Worm (Caenorhabditis elegans) whole organism, midembryonic: ENCODE data around the gene fbxb-19.
A peak's percentile ranks its signal among the peaks of the same experiment; 100 is the strongest.
"Not testable (repeated sequence)": the region's sequence is repeated elsewhere in the genome, so short reads cannot be mapped to it uniquely, and the experiment has no call there.

ENCODE experiments used
- T22C8.4 ChIP-seq: fragments of 200-800 bp; sonication (Bioruptor generic); IDR thresholded peaks from 2 replicates; pipeline ENCODE4 v1.3.6; 2022; ENCODE audit warnings: missing genetic modification characterization, missing compliant biosample characterization
- cog-1 ChIP-seq: sonication (generic microtip); optimal IDR thresholded peaks from 2 replicates; lab custom pipeline; 2016; ENCODE audit warnings: missing genetic modification characterization, missing compliant biosample characterization
- flt-1 ChIP-seq: fragments of 200-800 bp; sonication (Bioruptor generic); IDR thresholded peaks from 2 replicates; pipeline ENCODE4 v1.3.6; 2022; ENCODE audit warnings: missing genetic modification characterization, missing compliant biosample characterization
- klf-2 ChIP-seq: fragments of 200-800 bp; sonication (Bioruptor generic); conservative IDR thresholded peaks from 2 replicates; pipeline ENCODE4 v1.3.6; 2022; ENCODE audit warnings: missing genetic modification reagents, missing genetic modification characterization, missing compliant biosample characterization
- med-1 ChIP-seq: sonication (generic microtip); optimal IDR thresholded peaks from 2 replicates; lab custom pipeline; 2017; ENCODE audit warnings: missing genetic modification characterization, mild to moderate bottlenecking, missing compliant biosample characterization, antibody characterized with exemption, missing genetic modification reagents; ENCODE audit not compliant: insufficient read depth
- ref-1 ChIP-seq: fragments of 200-800 bp; sonication (Bioruptor generic); conservative IDR thresholded peaks from 2 replicates; pipeline ENCODE4 v1.3.6; 2022; ENCODE audit warnings: missing genetic modification reagents, missing genetic modification characterization, missing compliant biosample characterization
- tab-1 ChIP-seq: fragments of 200-800 bp; sonication (Bioruptor generic); IDR thresholded peaks from 2 replicates; pipeline ENCODE4 v1.3.6; 2022; ENCODE audit warnings: missing genetic modification characterization, missing compliant biosample characterization
- ztf-23 ChIP-seq: fragments of 200-800 bp; sonication (Bioruptor generic); IDR thresholded peaks from 2 replicates; pipeline ENCODE4 v1.3.6; 2022; ENCODE audit warnings: missing genetic modification reagents, missing genetic modification characterization, missing compliant biosample characterization
- ztf-29 ChIP-seq: fragments of 200-800 bp; sonication (Bioruptor generic); IDR thresholded peaks from 2 replicates; pipeline ENCODE4 v1.3.6; 2022; ENCODE audit warnings: missing genetic modification reagents, missing genetic modification characterization, missing compliant biosample characterization

Gene fbxb-19

ce11 chrII:1668913-1669312 is 20.1 kb downstream of the fbxb-19 start, which contains the start of gene srw-97:
Gene srw-97 (minus strand): TSS chrII:1669013.
- TF ChIP-seq tab-1 (GFP tag; lab: Robert Waterston, UW) (no peak), klf-2 (GFP tag; lab: Robert Waterston, UW) (no peak), ref-1 (no peak), med-1 (GFP tag; lab: Kevin White, UChicago) (no peak), flt-1 (GFP tag; lab: Robert Waterston, UW) (no peak), ztf-29 (no peak), T22C8.4 (no peak), ztf-23 (GFP tag; lab: Robert Waterston, UW) (no peak), cog-1 (tag; lab: Kevin White, UChicago) (no peak)

ce11 chrII:1666025-1666424 is 23.0 kb downstream of the fbxb-19 start, which contains the start of gene srlf-29:
Gene srlf-29 (plus strand): TSS chrII:1666325.
- TF ChIP-seq ztf-23 (GFP tag; lab: Robert Waterston, UW) (no peak), med-1 (GFP tag; lab: Kevin White, UChicago) (no peak), ztf-29 (no peak), tab-1 (GFP tag; lab: Robert Waterston, UW) (no peak), klf-2 (GFP tag; lab: Robert Waterston, UW) (no peak), flt-1 (GFP tag; lab: Robert Waterston, UW) (no peak), T22C8.4 (no peak), ref-1 (no peak), cog-1 (tag; lab: Kevin White, UChicago) (no peak)

- TF ChIP-seq ref-1 (0 out of 2 replicates have a peak, but pooled peaks have one; percentile 17), ztf-29 (no peak)
These were observed 25.5 kb downstream of the fbxb-19 start, which contains the start of gene duxl-1 for ce11 chrII:1663516-1663915. Gene duxl-1 (plus strand): TSS chrII:1663699.

- TF ChIP-seq tab-1 (GFP tag; lab: Robert Waterston, UW) (no peak), med-1 (GFP tag; lab: Kevin White, UChicago) (no peak), ref-1 (no peak)
These were observed 26.1 kb downstream of the fbxb-19 start, which contains the start of gene ZC204.14 for ce11 chrII:1662881-1663280. Gene ZC204.14 (minus strand): TSS chrII:1662949.

- TF ChIP-seq ztf-23 (GFP tag; lab: Robert Waterston, UW); tab-1 (GFP tag; lab: Robert Waterston, UW); cog-1 (tag; lab: Kevin White, UChicago): not testable (repeated sequence)
These were observed 28.1 kb downstream of the fbxb-19 start, which contains the start of gene ZC204.13 for ce11 chrII:1660888-1661287. Gene ZC204.13 (minus strand): TSS chrII:1660988.

- TF ChIP-seq T22C8.4 (no peak), cog-1 (tag; lab: Kevin White, UChicago) (no peak), ref-1 (no peak), med-1 (GFP tag; lab: Kevin White, UChicago) (no peak), ztf-29 (no peak), ztf-23 (GFP tag; lab: Robert Waterston, UW) (no peak), tab-1 (GFP tag; lab: Robert Waterston, UW) (no peak), klf-2 (GFP tag; lab: Robert Waterston, UW) (no peak), flt-1 (GFP tag; lab: Robert Waterston, UW) (no peak)
These were observed 31.8 kb downstream of the fbxb-19 start, which contains the start of gene ZC204.12 for ce11 chrII:1657202-1657601. Gene ZC204.12 (minus strand): TSS chrII:1657302.

ce11 chrII:1654917-1655316 is 34.1 kb downstream of the fbxb-19 start, which contains the start of gene btb-12:
Gene btb-12 (plus strand): TSS chrII:1655217.
- TF ChIP-seq ztf-29 = no peak

- TF ChIP-seq ztf-29 = no peak
- no peak for TF ChIP-seq flt-1 (GFP tag; lab: Robert Waterston, UW)
- TF ChIP-seq med-1 (GFP tag; lab: Kevin White, UChicago) = no peak
- TF ChIP-seq klf-2 (GFP tag; lab: Robert Waterston, UW) = no peak
- TF ChIP-seq ref-1 = no peak
- no peak for TF ChIP-seq ztf-23 (GFP tag; lab: Robert Waterston, UW)
- TF ChIP-seq tab-1 (GFP tag; lab: Robert Waterston, UW) = no peak
These were observed 35.6 kb downstream of the fbxb-19 start, which contains the start of gene fbxb-15 for ce11 chrII:1653397-1653796. Gene fbxb-15 (minus strand): TSS chrII:1653497.

- no peak for TF ChIP-seq ztf-23 (GFP tag; lab: Robert Waterston, UW)
- no peak for TF ChIP-seq T22C8.4
- TF ChIP-seq flt-1 (GFP tag; lab: Robert Waterston, UW) = no peak
- TF ChIP-seq cog-1 (tag; lab: Kevin White, UChicago) = no peak
- TF ChIP-seq ref-1 = no peak
- TF ChIP-seq tab-1 (GFP tag; lab: Robert Waterston, UW) = no peak
- TF ChIP-seq med-1 (GFP tag; lab: Kevin White, UChicago) = no peak
- no peak for TF ChIP-seq klf-2 (GFP tag; lab: Robert Waterston, UW)
- no peak for TF ChIP-seq ztf-29
These were observed 37.2 kb downstream of the fbxb-19 start, which contains the start of gene fbxb-16 for ce11 chrII:1651804-1652203. Gene fbxb-16 (minus strand): TSS chrII:1651904.

ce11 chrII:1650502-1650901 is 38.5 kb downstream of the fbxb-19 start, which contains the start of gene fbxb-20:
Gene fbxb-20 (minus strand): TSS chrII:1650602.
- TF ChIP-seq ref-1 (no peak), T22C8.4 (no peak), med-1 (GFP tag; lab: Kevin White, UChicago) (no peak), tab-1 (GFP tag; lab: Robert Waterston, UW) (no peak), klf-2 (GFP tag; lab: Robert Waterston, UW) (no peak)

ce11 chrII:1648768-1649167 is 40.2 kb downstream of the fbxb-19 start, which contains the start of gene fbxb-21:
Gene fbxb-21 (minus strand): TSS chrII:1648868.
- no peak for TF ChIP-seq T22C8.4
- TF ChIP-seq cog-1 (tag; lab: Kevin White, UChicago) = no peak
- no peak for TF ChIP-seq med-1 (GFP tag; lab: Kevin White, UChicago)
- TF ChIP-seq flt-1 (GFP tag; lab: Robert Waterston, UW) = no peak
- no peak for TF ChIP-seq tab-1 (GFP tag; lab: Robert Waterston, UW)
- no peak for TF ChIP-seq klf-2 (GFP tag; lab: Robert Waterston, UW)
- no peak for TF ChIP-seq ztf-23 (GFP tag; lab: Robert Waterston, UW)
- TF ChIP-seq ref-1 = no peak
